Fruit fly (Drosophila melanogaster) Kc167 (cell line): ENCODE measurements around the gene Drsl2.

ENCODE experiments used
- Myc ChIP-seq: fragments of >200 bp; optimal IDR thresholded peaks from 2 replicates; lab custom pipeline; 2017; ENCODE audit warnings: missing external identifiers
- Sin3A ChIP-seq: fragments of >200 bp; optimal IDR thresholded peaks from 2 replicates; lab custom pipeline; 2018; ENCODE audit warnings: missing external identifiers
- h ChIP-seq: fragments of >200 bp; optimal IDR thresholded peaks from 3 replicates; lab custom pipeline; 2018; ENCODE audit warnings: missing external identifiers
- insv ChIP-seq: fragments of >200 bp; optimal IDR thresholded peaks from 3 replicates; lab custom pipeline; 2018; ENCODE audit warnings: missing external identifiers
- psq ChIP-seq: fragments of >200 bp; optimal IDR thresholded peaks from 2 replicates; lab custom pipeline; 2017; ENCODE audit warnings: missing external identifiers
- ttk ChIP-seq: sonication (Bioruptor generic); optimal IDR thresholded peaks from 2 replicates; lab custom pipeline; 2017; ENCODE audit warnings: missing external identifiers

DNA sequence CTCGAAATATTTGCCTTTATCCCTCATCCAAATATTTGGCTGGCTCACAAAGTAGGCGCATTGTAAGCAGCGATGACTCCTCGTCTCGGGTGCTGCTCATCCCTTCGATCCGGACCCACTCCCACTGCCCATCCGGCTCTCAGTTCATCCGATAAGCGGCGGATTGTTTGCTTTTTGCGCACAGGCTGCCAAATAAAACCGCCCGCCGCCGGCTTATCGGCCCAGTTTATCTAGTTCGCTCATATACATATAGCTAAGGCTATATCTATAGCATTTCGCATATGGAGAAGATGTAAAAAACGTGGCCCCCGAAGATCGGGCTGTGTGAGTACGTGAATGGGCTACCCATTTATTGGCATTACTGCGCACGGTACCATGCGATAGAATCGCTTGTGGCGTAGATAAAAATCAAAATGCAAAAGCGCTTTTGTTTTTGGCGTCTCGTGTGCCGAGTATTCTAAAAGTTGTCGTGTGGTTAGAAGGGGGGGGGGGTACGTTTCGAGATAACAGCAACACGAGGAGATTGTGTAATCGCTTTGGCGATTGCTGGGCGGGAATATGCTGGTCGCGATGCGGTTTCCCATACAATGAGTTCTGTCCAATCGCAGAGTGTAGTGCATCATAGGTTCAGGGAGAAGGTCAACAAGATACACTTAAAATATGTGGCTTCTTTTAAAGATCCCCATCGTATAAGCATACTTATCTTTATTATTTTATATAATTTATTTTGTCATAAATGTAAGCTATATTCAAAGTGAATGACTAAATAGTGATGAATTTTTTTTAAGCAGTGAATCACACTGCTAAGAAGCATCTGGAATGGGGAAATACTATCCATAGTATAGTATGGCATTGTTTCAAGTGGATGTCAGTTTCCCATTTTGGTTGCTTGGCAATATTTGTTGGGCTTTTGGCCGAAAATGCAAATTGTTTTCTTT lies 5.2 kb upstream of the Drsl2 start:
- TF ChIP-seq Sin3A (lab: Kevin White, UChicago) (no peak), h (lab: Kevin White, UChicago) (no peak), insv (no peak), ttk (lab: Kevin White, UChicago) (no peak), Myc (lab: Kevin White, UChicago) (no peak), psq (lab: Kevin White, UChicago) (no peak)
